Worm (Caenorhabditis elegans) whole organism, mixed stage, embryonic: ENCODE measurements around the gene cut-5.

ENCODE experiments used
- M03D4.4 ChIP-seq: sonication (generic microtip); optimal IDR thresholded peaks from 2 replicates; lab custom pipeline; 2017; ENCODE audit warnings: mild to moderate bottlenecking, missing genetic modification characterization, missing compliant biosample characterization
- blmp-1 ChIP-seq: fragments of 150-350 bp; optimal IDR thresholded peaks from 2 replicates; lab custom pipeline; 2014; ENCODE audit warnings: missing biosample characterization, missing genetic modification characterization
- ceh-39 ChIP-seq: fragments of 150-350 bp; optimal IDR thresholded peaks from 2 replicates; lab custom pipeline; 2014; ENCODE audit warnings: missing biosample characterization, missing genetic modification characterization
- ceh-43 ChIP-seq: fragments of 200-800 bp; sonication (Bioruptor generic); optimal IDR thresholded peaks from 2 replicates; lab custom pipeline; 2018; ENCODE audit warnings: mild to moderate bottlenecking, missing genetic modification characterization, moderate library complexity, missing compliant biosample characterization
- ceh-83 ChIP-seq: fragments of 200-800 bp; sonication (Bioruptor generic); optimal IDR thresholded peaks from 2 replicates; lab custom pipeline; 2018; ENCODE audit warnings: mild to moderate bottlenecking, missing genetic modification characterization, missing compliant biosample characterization
- cnd-1 ChIP-seq: fragments of 200-800 bp; sonication (Bioruptor generic); optimal IDR thresholded peaks from 2 replicates; lab custom pipeline; 2018; ENCODE audit warnings: mild to moderate bottlenecking, missing genetic modification characterization, missing compliant biosample characterization
- drap-1 ChIP-seq: fragments of 200-800 bp; sonication (Bioruptor generic); optimal IDR thresholded peaks from 3 replicates; lab custom pipeline; 2018; ENCODE audit warnings: mild to moderate bottlenecking, missing genetic modification characterization, missing compliant biosample characterization
- elt-1 ChIP-seq: sonication (generic microtip); optimal IDR thresholded peaks from 2 replicates; lab custom pipeline; 2017; ENCODE audit warnings: missing genetic modification characterization, mild to moderate bottlenecking, missing compliant biosample characterization, antibody characterized with exemption, moderate library complexity, borderline replicate concordance; ENCODE audit not compliant: insufficient read depth
- flh-1 ChIP-seq: fragments of 200-800 bp; sonication (Bioruptor generic); optimal IDR thresholded peaks from 2 replicates; lab custom pipeline; 2018; ENCODE audit warnings: mild to moderate bottlenecking, missing genetic modification characterization, moderate library complexity, missing compliant biosample characterization
- ham-2 ChIP-seq: fragments of 200-800 bp; sonication (Bioruptor generic); optimal IDR thresholded peaks from 2 replicates; lab custom pipeline; 2018; ENCODE audit warnings: mild to moderate bottlenecking, missing genetic modification characterization, missing compliant biosample characterization
- hlh-1 ChIP-seq: fragments of 150-350 bp; optimal IDR thresholded peaks from 2 replicates; lab custom pipeline; 2014; ENCODE audit warnings: missing biosample characterization, missing genetic modification reagents, missing genetic modification characterization
- lin-13 ChIP-seq: fragments of 150-350 bp; optimal IDR thresholded peaks from 2 replicates; lab custom pipeline; 2014; ENCODE audit warnings: missing biosample characterization, missing genetic modification characterization
- lin-32 ChIP-seq: fragments of 200-800 bp; sonication (Bioruptor generic); optimal IDR thresholded peaks from 2 replicates; lab custom pipeline; 2018; ENCODE audit warnings: mild to moderate bottlenecking, missing genetic modification characterization, missing compliant biosample characterization
- mab-5 ChIP-seq: fragments of 150-350 bp; optimal IDR thresholded peaks from 2 replicates; lab custom pipeline; 2014; ENCODE audit warnings: missing biosample characterization, missing genetic modification characterization
- mep-1 ChIP-seq: fragments of 150-350 bp; optimal IDR thresholded peaks from 2 replicates; lab custom pipeline; 2017; ENCODE audit warnings: missing biosample characterization, missing genetic modification reagents, missing genetic modification characterization, inconsistent platforms
- nhr-12 ChIP-seq: fragments of 150-350 bp; optimal IDR thresholded peaks from 2 replicates; lab custom pipeline; 2014; ENCODE audit warnings: missing biosample characterization, missing genetic modification characterization
- nhr-2 ChIP-seq: fragments of 150-350 bp; optimal IDR thresholded peaks from 2 replicates; lab custom pipeline; 2014; ENCODE audit warnings: missing biosample characterization, missing genetic modification characterization
- nhr-237 ChIP-seq: fragments of 150-350 bp; optimal IDR thresholded peaks from 2 replicates; lab custom pipeline; 2014; ENCODE audit warnings: missing biosample characterization, missing genetic modification characterization
- nhr-28 ChIP-seq: fragments of 150-350 bp; optimal IDR thresholded peaks from 2 replicates; lab custom pipeline; 2014; ENCODE audit warnings: missing biosample characterization, missing genetic modification characterization
- nhr-76 ChIP-seq: sonication (generic microtip); optimal IDR thresholded peaks from 2 replicates; lab custom pipeline; 2017; ENCODE audit warnings: missing biosample characterization, missing genetic modification characterization
- pha-4 ChIP-seq: fragments of 150-350 bp; optimal IDR thresholded peaks from 2 replicates; lab custom pipeline; 2018; ENCODE audit warnings: missing biosample characterization, missing genetic modification reagents, missing genetic modification characterization
- sem-2 ChIP-seq: fragments of 200-800 bp; sonication (Bioruptor generic); optimal IDR thresholded peaks from 2 replicates; lab custom pipeline; 2018; ENCODE audit warnings: mild to moderate bottlenecking, missing genetic modification characterization, missing compliant biosample characterization
- snpc-4 ChIP-seq: fragments of 150-350 bp; optimal IDR thresholded peaks from 2 replicates; lab custom pipeline; 2014; ENCODE audit warnings: missing biosample characterization, missing genetic modification characterization
- sptf-1 ChIP-seq: sonication (generic microtip); optimal IDR thresholded peaks from 2 replicates; lab custom pipeline; 2017; ENCODE audit warnings: mild to moderate bottlenecking, missing genetic modification characterization, moderate library complexity, missing compliant biosample characterization
- tbx-8 ChIP-seq: fragments of 200-800 bp; sonication (Bioruptor generic); optimal IDR thresholded peaks from 2 replicates; lab custom pipeline; 2018; ENCODE audit warnings: mild to moderate bottlenecking, missing genetic modification characterization, moderate library complexity, missing compliant biosample characterization
- unc-120 ChIP-seq: sonication (generic microtip); optimal IDR thresholded peaks from 2 replicates; lab custom pipeline; 2017; ENCODE audit warnings: missing genetic modification characterization, missing compliant biosample characterization; ENCODE audit not compliant: poor library complexity, severe bottlenecking
- unc-39 ChIP-seq: fragments of 150-350 bp; optimal IDR thresholded peaks from 2 replicates; lab custom pipeline; 2014; ENCODE audit warnings: missing biosample characterization, missing genetic modification characterization
- unc-62 ChIP-seq: fragments of 150-350 bp; optimal IDR thresholded peaks from 2 replicates; lab custom pipeline; 2014; ENCODE audit warnings: missing biosample characterization, missing genetic modification reagents, missing genetic modification characterization
- zip-8 ChIP-seq: fragments of 150-350 bp; optimal IDR thresholded peaks from 2 replicates; lab custom pipeline; 2014; ENCODE audit warnings: missing biosample characterization, missing genetic modification characterization
- ztf-11 ChIP-seq: fragments of 150-350 bp; optimal IDR thresholded peaks from 2 replicates; lab custom pipeline; 2014; ENCODE audit warnings: missing biosample characterization, missing genetic modification characterization

Gene cut-5

ce11 chrX:10353857-10354256 is 15.9 kb upstream of the cut-5 start:
- TF ChIP-seq unc-120, result no peak
- no peak for TF ChIP-seq lin-32 (GFP tag; lab: Kevin White, UChicago)
- TF ChIP-seq zip-8 (tag; lab: Kevin White, UChicago), result no peak
- TF ChIP-seq nhr-2, result no peak
- no peak for TF ChIP-seq pha-4 (tag; lab: Kevin White, UChicago)
- no peak for TF ChIP-seq lin-13 (tag; lab: Kevin White, UChicago)
- no peak for TF ChIP-seq drap-1 (GFP tag; lab: Kevin White, UChicago)
- TF ChIP-seq cnd-1 (tag; lab: Kevin White, UChicago), result no peak

- TF ChIP-seq ceh-83 (GFP tag; lab: Kevin White, UChicago) (no peak), nhr-2 (no peak), mep-1 (tag; lab: Kevin White, UChicago) (no peak), nhr-28 (tag; lab: Kevin White, UChicago) (no peak), ceh-39 (tag; lab: Kevin White, UChicago) (no peak)
Observed at ce11 chrX:10350151-10350550, 12.2 kb upstream of the cut-5 start.

ce11 chrX:10340986-10341385 is 3.0 kb upstream of the cut-5 start, which contains the start of gene R07E3.1:
Gene R07E3.1 (minus strand): TSS chrX:10341161.
- TF ChIP-seq ceh-39 (tag; lab: Kevin White, UChicago) (no peak), drap-1 (GFP tag; lab: Kevin White, UChicago) (no peak), elt-1 (no peak), lin-13 (tag; lab: Kevin White, UChicago) (no peak), flh-1 (GFP tag; lab: Kevin White, UChicago) (no peak), pha-4 (tag; lab: Kevin White, UChicago) (no peak), M03D4.4 (no peak), mab-5 (tag; lab: Kevin White, UChicago) (no peak), nhr-28 (tag; lab: Kevin White, UChicago) (no peak), ham-2 (no peak), blmp-1 (no peak), hlh-1 (tag; lab: Kevin White, UChicago) (no peak)

ce11 chrX:10340044-10340443 is 2.0 kb upstream of the cut-5 start:
- TF ChIP-seq hlh-1 (tag; lab: Kevin White, UChicago) (no peak), elt-1 (no peak), mep-1 (tag; lab: Kevin White, UChicago) (no peak), ceh-83 (GFP tag; lab: Kevin White, UChicago) (no peak), unc-62 (no peak), mab-5 (tag; lab: Kevin White, UChicago) (no peak), nhr-76 (no peak)

- TF ChIP-seq sptf-1 (tag; lab: Kevin White, UChicago) (no peak), M03D4.4 (no peak), cnd-1 (tag; lab: Kevin White, UChicago) (no peak), nhr-237 (tag; lab: Kevin White, UChicago) (no peak), mep-1 (tag; lab: Kevin White, UChicago) (no peak), lin-32 (GFP tag; lab: Kevin White, UChicago) (no peak), nhr-12 (tag; lab: Kevin White, UChicago) (no peak), sem-2 (GFP tag; lab: Kevin White, UChicago) (no peak), elt-1 (no peak), snpc-4 (no peak), ceh-43 (GFP tag; lab: Kevin White, UChicago) (no peak), lin-13 (tag; lab: Kevin White, UChicago) (no peak), ceh-39 (tag; lab: Kevin White, UChicago) (no peak), nhr-28 (tag; lab: Kevin White, UChicago) (no peak), unc-62 (no peak), zip-8 (tag; lab: Kevin White, UChicago) (no peak)
- TF ChIP-seq, all 35 proteins: peak for 0
Observed at ce11 chrX:10338761-10339160, 761 bp upstream of the cut-5 start.

DNA sequence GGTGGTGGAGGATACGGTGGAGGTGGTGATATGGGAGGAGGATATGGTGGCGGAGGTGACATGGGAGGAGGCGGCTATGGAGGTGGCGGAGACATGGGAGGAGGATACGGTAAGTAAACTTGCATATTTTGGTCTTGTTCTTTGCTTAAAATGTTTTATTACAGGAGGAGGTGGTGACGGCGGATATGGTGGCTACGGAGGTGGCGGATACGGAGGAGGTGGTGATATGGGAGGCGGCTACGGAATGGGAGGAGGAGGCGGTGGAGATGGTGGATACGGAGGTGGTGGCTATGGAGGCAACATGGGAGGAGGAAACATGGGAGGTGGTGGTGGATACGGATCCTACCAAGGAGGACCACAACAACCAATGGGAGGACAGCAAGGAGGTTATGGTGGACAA is 1.4 kb downstream of the cut-5 start:
- TF ChIP-seq sptf-1 (tag; lab: Kevin White, UChicago) (peak; percentile 62), cnd-1 (tag; lab: Kevin White, UChicago) (no peak)

- TF ChIP-seq lin-32 (GFP tag; lab: Kevin White, UChicago) (no peak), M03D4.4 (no peak), unc-39 (no peak), elt-1 (no peak), flh-1 (GFP tag; lab: Kevin White, UChicago) (no peak), lin-13 (tag; lab: Kevin White, UChicago) (no peak), nhr-76 (no peak), ceh-39 (tag; lab: Kevin White, UChicago) (no peak), sptf-1 (tag; lab: Kevin White, UChicago) (no peak), snpc-4 (no peak), zip-8 (tag; lab: Kevin White, UChicago) (no peak), blmp-1 (no peak), unc-120 (no peak), ztf-11 (tag; lab: Kevin White, UChicago) (no peak), tbx-8 (no peak)
- TF ChIP-seq, all 35 proteins: peak for 0
Observed at ce11 chrX:10336138-10336537, 1.9 kb downstream of the cut-5 start, which contains the start of gene idpa-3. Gene idpa-3 (plus strand): TSS chrX:10336438.
